Worm (Caenorhabditis elegans) whole organism, L4 larva: ENCODE results near the gene pigt-1.

ENCODE experiments used
- F10B5.3 ChIP-seq: sonication (generic microtip); optimal IDR thresholded peaks from 2 replicates; lab custom pipeline; 2016; ENCODE audit warnings: mild to moderate bottlenecking, missing genetic modification characterization, missing compliant biosample characterization
- F26F4.8 ChIP-seq: fragments of 200-800 bp; sonication (Bioruptor generic); conservative IDR thresholded peaks from 2 replicates; pipeline ENCODE4 v1.3.6; 2022; ENCODE audit warnings: missing genetic modification characterization, missing compliant biosample characterization
- F44E2.7 ChIP-seq: fragments of 200-800 bp; sonication (Bioruptor generic); IDR thresholded peaks from 2 replicates; pipeline ENCODE4 v2.1.2; 2022; ENCODE audit warnings: missing genetic modification characterization, missing compliant biosample characterization
- R02D3.7 ChIP-seq: fragments of 150-350 bp; sonication (generic microtip); optimal IDR thresholded peaks from 3 replicates; lab custom pipeline; 2014; ENCODE audit warnings: missing biosample characterization, missing genetic modification characterization
- T20F7.1 ChIP-seq: fragments of 200-800 bp; sonication (Bioruptor generic); optimal IDR thresholded peaks from 2 replicates; lab custom pipeline; 2018; ENCODE audit warnings: mild to moderate bottlenecking, missing genetic modification characterization, missing compliant biosample characterization
- T26A8.4 ChIP-seq: fragments of 200-800 bp; sonication (Bioruptor generic); IDR thresholded peaks from 2 replicates; pipeline ENCODE4 v1.3.6; 2022; ENCODE audit warnings: missing genetic modification characterization, missing compliant biosample characterization
- Y48G9A.11 ChIP-seq: fragments of 200-800 bp; sonication (Bioruptor generic); IDR thresholded peaks from 2 replicates; pipeline ENCODE4 v1.3.6; 2022; ENCODE audit warnings: missing genetic modification reagents, missing genetic modification characterization, missing compliant biosample characterization
- Y75B8A.6 ChIP-seq: fragments of 200-800 bp; sonication (Bioruptor generic); IDR thresholded peaks from 2 replicates; pipeline ENCODE4 v1.3.6; 2022; ENCODE audit warnings: missing genetic modification reagents, missing genetic modification characterization, missing compliant biosample characterization
- ZK337.2 ChIP-seq: fragments of 200-800 bp; sonication (Bioruptor generic); IDR thresholded peaks from 2 replicates; pipeline ENCODE4 v1.3.6; 2022; ENCODE audit warnings: missing genetic modification reagents, missing genetic modification characterization, missing compliant biosample characterization
- ZK546.5 ChIP-seq, 2 experiments: sonication (generic microtip); optimal IDR thresholded peaks; 2 replicates each; lab custom pipeline; 2017; ENCODE audit warnings: missing biosample characterization in 2 of 2, missing genetic modification characterization in 2 of 2
- aha-1 ChIP-seq: fragments of 150-350 bp; peaks from one replicate; lab custom pipeline; 2014; ENCODE audit warnings: missing biosample characterization, missing genetic modification characterization
- aly-2 ChIP-seq: sonication (generic microtip); optimal IDR thresholded peaks from 2 replicates; lab custom pipeline; 2018; ENCODE audit warnings: missing biosample characterization, missing genetic modification characterization
- ceh-28 ChIP-seq: fragments of 150-350 bp; optimal IDR thresholded peaks from 2 replicates; lab custom pipeline; 2014; ENCODE audit warnings: missing biosample characterization, missing genetic modification reagents, missing genetic modification characterization
- ceh-82 ChIP-seq: sonication (generic microtip); optimal IDR thresholded peaks from 2 replicates; lab custom pipeline; 2017; ENCODE audit warnings: missing biosample characterization, missing genetic modification characterization
- cey-2 ChIP-seq: sonication (generic microtip); optimal IDR thresholded peaks from 3 replicates; lab custom pipeline; 2017; ENCODE audit warnings: missing genetic modification characterization, mild to moderate bottlenecking, missing compliant biosample characterization, antibody characterized with exemption, borderline replicate concordance; ENCODE audit not compliant: insufficient read depth
- daf-12 ChIP-seq: fragments of 150-350 bp; optimal IDR thresholded peaks from 2 replicates; lab custom pipeline; 2014; ENCODE audit warnings: missing biosample characterization, missing genetic modification reagents, missing genetic modification characterization
- daf-19 ChIP-seq: fragments of 200-800 bp; sonication (Bioruptor generic); conservative IDR thresholded peaks from 2 replicates; pipeline ENCODE4 v1.3.6; 2022; ENCODE audit warnings: missing genetic modification characterization, missing compliant biosample characterization
- dmd-6 ChIP-seq: fragments of 200-800 bp; sonication (Bioruptor generic); IDR thresholded peaks from 2 replicates; pipeline ENCODE4 v1.3.6; 2022; ENCODE audit warnings: missing genetic modification reagents, missing genetic modification characterization, missing compliant biosample characterization
- dmd-9 ChIP-seq: fragments of 200-800 bp; sonication (Bioruptor generic); IDR thresholded peaks from 2 replicates; pipeline ENCODE4 v1.3.6; 2022; ENCODE audit warnings: missing genetic modification reagents, missing genetic modification characterization, missing compliant biosample characterization
- dpl-1 ChIP-seq: fragments of 150-350 bp; optimal IDR thresholded peaks from 2 replicates; lab custom pipeline; 2014; ENCODE audit warnings: missing biosample characterization, missing genetic modification reagents, missing genetic modification characterization
- egl-27 ChIP-seq: sonication (generic microtip); optimal IDR thresholded peaks from 3 replicates; lab custom pipeline; 2017; ENCODE audit warnings: missing biosample characterization, missing genetic modification reagents, missing genetic modification characterization
- egl-43 ChIP-seq: fragments of 200-800 bp; sonication (Bioruptor generic); IDR thresholded peaks from 2 replicates; pipeline ENCODE4 v1.3.6; 2022; ENCODE audit warnings: missing genetic modification reagents, missing genetic modification characterization, missing compliant biosample characterization
- fkh-10 ChIP-seq: fragments of 150-350 bp; optimal IDR thresholded peaks from 2 replicates; lab custom pipeline; 2014; ENCODE audit warnings: missing biosample characterization, missing genetic modification reagents, missing genetic modification characterization
- gei-8 ChIP-seq: fragments of 200-800 bp; sonication (Bioruptor generic); optimal IDR thresholded peaks from 2 replicates; lab custom pipeline; 2018; ENCODE audit warnings: mild to moderate bottlenecking, missing genetic modification characterization, missing compliant biosample characterization
- hif-1 ChIP-seq, 2 experiments: sonication (generic microtip); optimal IDR thresholded peaks; 2 replicates each; lab custom pipeline; 2016 to 2017; ENCODE audit warnings: missing compliant biosample characterization in 2 of 2, missing genetic modification characterization in 2 of 2, missing genetic modification reagents in 2 of 2, missing genotype in 2 of 2, mild to moderate bottlenecking in 1 of 2
- hlh-30 ChIP-seq: sonication (generic microtip); optimal IDR thresholded peaks from 2 replicates; lab custom pipeline; 2017; ENCODE audit warnings: antibody characterized with exemption, mild to moderate bottlenecking, missing genetic modification characterization, missing compliant biosample characterization; ENCODE audit not compliant: insufficient read depth
- lin-1 ChIP-seq: fragments of 200-800 bp; sonication (Bioruptor generic); IDR thresholded peaks from 2 replicates; pipeline ENCODE4 v1.3.6; 2022; ENCODE audit warnings: missing genetic modification reagents, missing genetic modification characterization, missing compliant biosample characterization
- lin-29 ChIP-seq: fragments of 200-800 bp; sonication (Bioruptor generic); IDR thresholded peaks from 2 replicates; pipeline ENCODE4 v1.3.6; 2022; ENCODE audit warnings: missing genetic modification reagents, missing genetic modification characterization, missing compliant biosample characterization
- lin-39 ChIP-seq: fragments of 150-350 bp; optimal IDR thresholded peaks from 2 replicates; lab custom pipeline; 2014; ENCODE audit warnings: missing biosample characterization, missing genetic modification reagents, missing genetic modification characterization
- mdt-29 ChIP-seq: fragments of 200-800 bp; sonication (Bioruptor generic); IDR thresholded peaks from 2 replicates; pipeline ENCODE4 v1.3.6; 2022; ENCODE audit warnings: missing genetic modification reagents, missing genetic modification characterization, missing compliant biosample characterization
- nhr-111 ChIP-seq: fragments of 200-800 bp; sonication (Bioruptor generic); optimal IDR thresholded peaks from 2 replicates; lab custom pipeline; 2018; ENCODE audit warnings: mild to moderate bottlenecking, missing genetic modification characterization, missing compliant biosample characterization
- nhr-237 ChIP-seq: sonication (generic microtip); optimal IDR thresholded peaks from 2 replicates; lab custom pipeline; 2017; ENCODE audit warnings: missing biosample characterization, missing genetic modification characterization
- nhr-28 ChIP-seq: fragments of 150-350 bp; optimal IDR thresholded peaks from 2 replicates; lab custom pipeline; 2014; ENCODE audit warnings: missing biosample characterization, missing genetic modification characterization
- nhr-41 ChIP-seq: fragments of 200-800 bp; sonication (Bioruptor generic); IDR thresholded peaks from 2 replicates; pipeline ENCODE4 v1.3.6; 2022; ENCODE audit warnings: missing genetic modification reagents, missing genetic modification characterization, missing compliant biosample characterization
- nhr-42 ChIP-seq: fragments of 200-800 bp; sonication (Bioruptor generic); IDR thresholded peaks from 2 replicates; pipeline ENCODE4 v1.3.6; 2022; ENCODE audit warnings: missing genetic modification characterization, missing compliant biosample characterization
- nhr-6 ChIP-seq: fragments of 150-350 bp; optimal IDR thresholded peaks from 2 replicates; lab custom pipeline; 2014; ENCODE audit warnings: missing biosample characterization, missing genetic modification characterization
- nhr-77 ChIP-seq: fragments of 150-350 bp; optimal IDR thresholded peaks from 2 replicates; lab custom pipeline; 2014; ENCODE audit warnings: missing biosample characterization, missing genetic modification characterization
- php-3 ChIP-seq: fragments of 200-800 bp; sonication (Bioruptor generic); IDR thresholded peaks from 2 replicates; pipeline ENCODE4 v1.3.6; 2022; ENCODE audit warnings: missing genetic modification reagents, missing genetic modification characterization, missing compliant biosample characterization
- pqm-1 ChIP-seq: sonication (generic microtip); optimal IDR thresholded peaks from 2 replicates; lab custom pipeline; 2017; ENCODE audit warnings: missing biosample characterization, missing genetic modification characterization
- saeg-2 ChIP-seq: fragments of 200-800 bp; sonication (Bioruptor generic); IDR thresholded peaks from 2 replicates; pipeline ENCODE4 v1.3.6; 2022; ENCODE audit warnings: missing genetic modification reagents, missing genetic modification characterization, missing compliant biosample characterization
- set-16 ChIP-seq: fragments of 200-800 bp; sonication (Bioruptor generic); IDR thresholded peaks from 2 replicates; pipeline ENCODE4 v1.3.6; 2022; ENCODE audit warnings: missing genetic modification reagents, missing genetic modification characterization, missing compliant biosample characterization
- skn-1 ChIP-seq: fragments of 150-350 bp; optimal IDR thresholded peaks from 2 replicates; lab custom pipeline; 2014; ENCODE audit warnings: missing biosample characterization, missing genetic modification characterization
- snpc-1.2 ChIP-seq: fragments of 200-800 bp; sonication (Bioruptor generic); IDR thresholded peaks from 2 replicates; pipeline ENCODE4 v1.3.6; 2022; ENCODE audit warnings: missing genetic modification reagents, missing genetic modification characterization, missing compliant biosample characterization
- snpc-4 ChIP-seq: fragments of 150-350 bp; optimal IDR thresholded peaks from 2 replicates; lab custom pipeline; 2014; ENCODE audit warnings: missing biosample characterization, missing genetic modification characterization
- spr-1 ChIP-seq: sonication (generic microtip); optimal IDR thresholded peaks from 2 replicates; lab custom pipeline; 2016; ENCODE audit warnings: mild to moderate bottlenecking, missing genetic modification characterization, missing compliant biosample characterization
- tag-97 ChIP-seq: fragments of 200-800 bp; sonication (Bioruptor generic); IDR thresholded peaks from 2 replicates; pipeline ENCODE4 v1.3.6; 2022; ENCODE audit warnings: missing genetic modification characterization, missing compliant biosample characterization
- unc-39 ChIP-seq: sonication (generic microtip); optimal IDR thresholded peaks from 2 replicates; lab custom pipeline; 2017; ENCODE audit warnings: missing biosample characterization, missing genetic modification characterization
- unc-62 ChIP-seq, 3 experiments: fragments of 150-350 bp in 1 of 3; sonication (generic microtip); optimal IDR thresholded peaks in 2 of 3; peaks in 1 of 3; 1 replicate in 1 of 3; 2 replicates in 2 of 3; lab custom pipeline; 2014 to 2017; ENCODE audit warnings: missing biosample characterization in 3 of 3, missing genetic modification characterization in 3 of 3, missing genetic modification reagents in 3 of 3, missing genotype in 1 of 3
- zag-1 ChIP-seq: fragments of 150-350 bp; optimal IDR thresholded peaks from 2 replicates; lab custom pipeline; 2014; ENCODE audit warnings: missing biosample characterization, missing genetic modification characterization
- zip-2 ChIP-seq: fragments of 150-350 bp; optimal IDR thresholded peaks from 2 replicates; lab custom pipeline; 2014; ENCODE audit warnings: missing biosample characterization, missing genetic modification characterization
- ztf-11 ChIP-seq: fragments of 150-350 bp; optimal IDR thresholded peaks from 2 replicates; lab custom pipeline; 2014; ENCODE audit warnings: missing biosample characterization, missing genetic modification characterization
- ztf-7 ChIP-seq: fragments of 150-350 bp; optimal IDR thresholded peaks from 2 replicates; lab custom pipeline; 2014; ENCODE audit warnings: missing biosample characterization, missing genetic modification characterization

Gene pigt-1

ce11 chrV:10965501-10965900 is 6.9 kb upstream of the pigt-1 start, which contains the start of the genes ctf-4 and eef-1G (continued):
- TF ChIP-seq aha-1 (tag; lab: Kevin White, UChicago) (peak; percentile 99), nhr-77 (tag; lab: Kevin White, UChicago) (peak; percentile 98), fkh-10 (GFP tag; lab: Kevin White, UChicago) (peak; percentile 87), daf-19 (no peak), dpl-1 (GFP tag; lab: Kevin White, UChicago) (peak; percentile 98), zag-1 (tag; lab: Kevin White, UChicago) (no peak), dmd-6 (GFP tag; lab: Robert Waterston, UW) (peak; percentile 98), F26F4.8 (GFP tag; lab: Robert Waterston, UW) (no peak), aly-2 (tag; lab: Kevin White, UChicago) (no peak), zip-2 (tag; lab: Kevin White, UChicago) (peak; percentile 64), nhr-41 (GFP tag; lab: Robert Waterston, UW) (0 out of 2 replicates have a peak, but pooled peaks have one; percentile 23), skn-1 (tag; lab: Kevin White, UChicago) (no peak), ceh-82 (tag; lab: Kevin White, UChicago) (no peak), nhr-28 (tag; lab: Kevin White, UChicago) (peak; percentile 97), ceh-28 (no peak), unc-62 (GFP tag; optimal IDR thresholded peaks at IDR 0.05 in 1 of 2; lab: Kevin White, UChicago) (peak in 1 of 2 experiments; percentile 97), unc-62 (tag; optimal IDR thresholded peaks at IDR 0.05; lab: Kevin White, UChicago) (no peak), spr-1 (tag; lab: Kevin White, UChicago) (peak; percentile 88), dmd-9 (GFP tag; lab: Robert Waterston, UW) (peak; percentile 74), tag-97 (GFP tag; lab: Robert Waterston, UW) (no peak), T20F7.1 (GFP tag; lab: Kevin White, UChicago) (peak; percentile 91), Y75B8A.6 (GFP tag; lab: Robert Waterston, UW) (peak; percentile 73; the same call in 1 of the 2 replicates), lin-39 (tag; lab: Kevin White, UChicago) (no peak), ztf-11 (tag; lab: Kevin White, UChicago) (no peak), T26A8.4 (GFP tag; lab: Robert Waterston, UW) (peak; percentile 95), nhr-42 (GFP tag; lab: Robert Waterston, UW) (peak; percentile 87; the same call in 1 of the 2 replicates), lin-1 (GFP tag; lab: Robert Waterston, UW) (peak; percentile 94), mdt-29 (GFP tag; lab: Robert Waterston, UW) (peak; percentile 89), ZK546.5 (tag; optimal IDR thresholded peaks at IDR 0.05; lab: Kevin White, UChicago) (peak in 1 of 2 experiments; percentile 67), egl-27 (peak; percentile 64), ZK337.2 (GFP tag; lab: Robert Waterston, UW) (no peak), ztf-7 (tag; lab: Kevin White, UChicago) (no peak), gei-8 (GFP tag; lab: Kevin White, UChicago) (no peak), F44E2.7 (GFP tag; lab: Robert Waterston, UW) (no peak), cey-2 (tag; lab: Kevin White, UChicago) (no peak), snpc-1.2 (GFP tag; lab: Robert Waterston, UW) (peak; percentile 71; the same call in 1 of the 2 replicates), lin-29 (GFP tag; lab: Robert Waterston, UW) (peak; percentile 86), hif-1 (tag; optimal IDR thresholded peaks at IDR 0.05; lab: Kevin White, UChicago) (peak; percentile 62 to 84), nhr-237 (tag; lab: Kevin White, UChicago) (peak; percentile 12), nhr-6 (tag; lab: Kevin White, UChicago) (peak; percentile 97), daf-12 (tag; lab: Kevin White, UChicago) (no peak), pqm-1 (peak; percentile 78), Y48G9A.11 (peak; percentile 7; the same call in 1 of the 2 replicates), unc-39 (tag; lab: Kevin White, UChicago) (no peak), egl-43 (GFP tag; lab: Robert Waterston, UW) (peak; percentile 60; the same call in 1 of the 2 replicates), set-16 (GFP tag; lab: Robert Waterston, UW) (peak; percentile 31), saeg-2 (peak; percentile 87), hlh-30 (tag; lab: Kevin White, UChicago) (peak; percentile 91), R02D3.7 (tag; lab: Kevin White, UChicago) (no peak), snpc-4 (tag; lab: Kevin White, UChicago) (peak; percentile 32), F10B5.3 (tag; lab: Kevin White, UChicago) (peak; percentile 79), nhr-111 (GFP tag; lab: Kevin White, UChicago) (no peak), php-3 (GFP tag; lab: Robert Waterston, UW) (peak; percentile 82)
